Fruit fly (Drosophila melanogaster) whole organism, embryonic: ENCODE measurements around the gene Grip84.

Experiments
- Bgb ChIP-seq: fragments of 200-800 bp; sonication (Bioruptor generic); IDR thresholded peaks from 2 replicates; pipeline ENCODE4 v1.3.6; 2022; ENCODE audit warnings: missing biosample characterization, missing genetic modification characterization; ENCODE audit not compliant: partially characterized antibody
- CG10267 ChIP-seq: fragments of 200-800 bp; sonication (Bioruptor generic); optimal IDR thresholded peaks from 2 replicates; lab custom pipeline; 2018; ENCODE audit warnings: missing biosample characterization, mild to moderate bottlenecking, missing genetic modification characterization, moderate library complexity
- Dfd ChIP-seq, 2 experiments: fragments of >200 bp; optimal IDR thresholded peaks; 2 replicates each; lab custom pipeline; 2017; ENCODE audit warnings: missing biosample characterization in 2 of 2, missing genetic modification characterization in 2 of 2
- Kr ChIP-seq: fragments of 200-800 bp; sonication (Bioruptor generic); optimal IDR thresholded peaks from 2 replicates; lab custom pipeline; 2017; ENCODE audit warnings: missing biosample characterization, mild to moderate bottlenecking, missing genetic modification characterization
- mld ChIP-seq: fragments of 200-800 bp; sonication (Bioruptor generic); IDR thresholded peaks from 3 replicates; pipeline ENCODE4 v1.3.6; 2022; ENCODE audit warnings: missing biosample characterization, missing genetic modification characterization; ENCODE audit not compliant: partially characterized antibody
- pan ChIP-seq, 4 experiments: fragments of >200 bp in 3 of 4; fragments of 200-800 bp in 1 of 4; sonication (Bioruptor generic) in 1 of 4; optimal IDR thresholded peaks in 3 of 4; IDR thresholded peaks in 1 of 4; 2 replicates each; pipeline versions ENCODE4 v1.3.6 to Lab custom; 2017 to 2022; ENCODE audit warnings: missing biosample characterization in 2 of 4, missing genetic modification characterization in 2 of 4, mixed read lengths in 1 of 4
- sens ChIP-seq: fragments of 200-800 bp; sonication (Bioruptor generic); peaks from one replicate; lab custom pipeline; 2016; ENCODE audit warnings: missing biosample characterization, missing genetic modification characterization
- tio ChIP-seq: fragments of 200-800 bp; sonication (Bioruptor generic); optimal IDR thresholded peaks from 2 replicates; lab custom pipeline; 2017; ENCODE audit warnings: missing biosample characterization, missing genetic modification characterization, inconsistent platforms
- wor ChIP-seq: fragments of 200-800 bp; sonication (Bioruptor generic); IDR thresholded peaks from 2 replicates; pipeline ENCODE4 v1.3.6; 2022; ENCODE audit warnings: missing biosample characterization, missing genetic modification characterization

- TF ChIP-seq pan (optimal IDR thresholded peaks at IDR 0.05; lab: Kevin White, UChicago) = no peak
- TF ChIP-seq pan (GFP tag; optimal IDR thresholded peaks at IDR 0.05 in 1 of 2, IDR thresholded peaks at IDR 0.05 in 1 of 2) = peak in 1 of 2 experiments; percentile 87
- peak; percentile 96 for TF ChIP-seq sens (GFP tag; lab: Kevin White, UChicago)
- TF ChIP-seq wor (GFP tag; lab: Robert Waterston, UW) = peak; percentile 50
- peak; percentile 84 for TF ChIP-seq CG10267 (tag; lab: Kevin White, UChicago)
- peak; percentile 88 for TF ChIP-seq Kr (GFP tag; lab: Kevin White, UChicago)
- TF ChIP-seq mld = peak; percentile 74; the same call in 2 of the 3 replicates
- TF ChIP-seq Bgb (GFP tag; lab: Robert Waterston, UW) = peak; percentile 91
- peak; percentile 62 for TF ChIP-seq tio (GFP tag; lab: Kevin White, UChicago)
- no peak for TF ChIP-seq Dfd (GFP tag; optimal IDR thresholded peaks at IDR 0.05; lab: Kevin White, UChicago)
These were observed 32.3 kb upstream of the Grip84 start, which contains the start of gene RpS10b for dm6 chrX:19597684-19598363.
